Fruit fly (Drosophila melanogaster): ENCODE data around the gene fray.

- TF ChIP-seq Ets65A (GFP tag) (no peak), Hr51 (GFP tag; optimal IDR thresholded peaks at IDR 0.05) (no peak), CG34422 (GFP tag; IDR thresholded peaks at IDR 0.05) (no peak), peb (GFP tag; IDR thresholded peaks at IDR 0.05) (no peak), Usf (GFP tag; optimal IDR thresholded peaks at IDR 0.05) (no peak)
These were observed 5.0 kb downstream of the fray start for dm6 chr3R:18577739-18578417.
